Fruit fly (Drosophila melanogaster) whole organism, pupa: ENCODE results near the gene CG4768.

ENCODE experiments used
- CG10348 ChIP-seq: fragments of 200-800 bp; sonication (Bioruptor generic); IDR thresholded peaks from 2 replicates; pipeline ENCODE4 v1.3.6; 2022; ENCODE audit warnings: missing biosample characterization, missing genetic modification characterization
- CG15710 ChIP-seq: fragments of 200-800 bp; sonication (Bioruptor generic); optimal IDR thresholded peaks from 2 replicates; lab custom pipeline; 2018; ENCODE audit warnings: missing biosample characterization, mild to moderate bottlenecking, missing genetic modification characterization, moderate library complexity
- Pif1A ChIP-seq: fragments of 200-800 bp; sonication (Bioruptor generic); optimal IDR thresholded peaks from 3 replicates; lab custom pipeline; 2016; ENCODE audit warnings: missing biosample characterization, missing genetic modification characterization
- Snoo ChIP-seq: fragments of 200-800 bp; sonication (Bioruptor generic); optimal IDR thresholded peaks from 3 replicates; lab custom pipeline; 2017; ENCODE audit warnings: missing biosample characterization, mild to moderate bottlenecking, missing genetic modification characterization, inconsistent platforms

- TF ChIP-seq Pif1A (GFP tag; lab: Kevin White, UChicago) (no peak), Snoo (tag; lab: Kevin White, UChicago) (no peak), CG10348 (GFP tag; lab: Robert Waterston, UW) (no peak), CG15710 (tag; lab: Kevin White, UChicago) (no peak)
These were observed 38.9 kb upstream of the CG4768 start for dm6 chrX:16753066-16753465.
